Worm (Caenorhabditis elegans) whole organism, L1 larva: Measurements from ENCODE around the gene nhr-142.
A peak's percentile ranks its signal among the peaks of the same experiment; 100 is the strongest.

Experiments
- C04F5.9 ChIP-seq: sonication (generic microtip); optimal IDR thresholded peaks from 2 replicates; lab custom pipeline; 2016; ENCODE audit warnings: missing genetic modification characterization, missing compliant biosample characterization
- C16A3.4 ChIP-seq: fragments of 150-350 bp; optimal IDR thresholded peaks from 2 replicates; lab custom pipeline; 2014; ENCODE audit warnings: missing biosample characterization, missing genetic modification characterization
- aha-1 ChIP-seq: fragments of 150-350 bp; optimal IDR thresholded peaks from 2 replicates; lab custom pipeline; 2014; ENCODE audit warnings: missing biosample characterization, missing genetic modification characterization
- ama-1 ChIP-seq: fragments of 150-350 bp; optimal IDR thresholded peaks from 2 replicates; lab custom pipeline; 2014
- blmp-1 ChIP-seq: fragments of 150-350 bp; optimal IDR thresholded peaks from 2 replicates; lab custom pipeline; 2014; ENCODE audit warnings: missing biosample characterization, missing genetic modification characterization
- ceh-8 ChIP-seq: fragments of 200-800 bp; sonication (Bioruptor generic); optimal IDR thresholded peaks from 2 replicates; lab custom pipeline; 2018; ENCODE audit warnings: mild to moderate bottlenecking, missing genetic modification characterization, moderate library complexity, missing compliant biosample characterization
- ceh-82 ChIP-seq, 3 experiments: fragments of 150-350 bp in 1 of 3; sonication (generic microtip) in 2 of 3; optimal IDR thresholded peaks; 2 replicates each; lab custom pipeline; 2014 to 2017; ENCODE audit warnings: missing biosample characterization in 3 of 3, missing genetic modification characterization in 3 of 3
- ceh-90 ChIP-seq: sonication (generic microtip); optimal IDR thresholded peaks from 2 replicates; lab custom pipeline; 2016; ENCODE audit warnings: missing genetic modification characterization, missing compliant biosample characterization
- dsc-1 ChIP-seq: sonication (generic microtip); optimal IDR thresholded peaks from 2 replicates; lab custom pipeline; 2016; ENCODE audit warnings: mild to moderate bottlenecking, missing genetic modification characterization, missing compliant biosample characterization
- elt-2 ChIP-seq: sonication (generic microtip); optimal IDR thresholded peaks from 2 replicates; lab custom pipeline; 2016; ENCODE audit warnings: missing genetic modification characterization, mild to moderate bottlenecking, inconsistent platforms, missing compliant biosample characterization, missing genetic modification reagents
- elt-3 ChIP-seq, 6 experiments: fragments of 150-350 bp in 1 of 6; sonication (generic microtip); optimal IDR thresholded peaks; 2 replicates each; lab custom pipeline; 2017 to 2018; ENCODE audit warnings: missing biosample characterization in 6 of 6, missing genetic modification characterization in 6 of 6, inconsistent platforms in 1 of 6
- fkh-8 ChIP-seq: sonication (generic microtip); optimal IDR thresholded peaks from 2 replicates; lab custom pipeline; 2016; ENCODE audit warnings: mild to moderate bottlenecking, missing genetic modification characterization, missing compliant biosample characterization
- hlh-4 ChIP-seq: sonication (generic microtip); optimal IDR thresholded peaks from 2 replicates; lab custom pipeline; 2016; ENCODE audit warnings: mild to moderate bottlenecking, missing genetic modification characterization, missing compliant biosample characterization
- jun-1 ChIP-seq: fragments of 150-350 bp; optimal IDR thresholded peaks from 2 replicates; lab custom pipeline; 2014; ENCODE audit warnings: missing biosample characterization, missing genetic modification reagents, missing genetic modification characterization
- lin-14 ChIP-seq: fragments of 200-800 bp; sonication (Bioruptor generic); optimal IDR thresholded peaks from 2 replicates; lab custom pipeline; 2018; ENCODE audit warnings: mild to moderate bottlenecking, missing genetic modification characterization, moderate library complexity, missing compliant biosample characterization
- lin-15B ChIP-seq: fragments of 150-350 bp; sonication (generic microtip); optimal IDR thresholded peaks from 3 replicates; lab custom pipeline; 2014; ENCODE audit warnings: missing biosample characterization, missing genetic modification characterization
- lin-35 ChIP-seq, 2 experiments: fragments of 150-350 bp; optimal IDR thresholded peaks; 2 replicates each; lab custom pipeline; 2014; ENCODE audit warnings: missing biosample characterization in 2 of 2, missing genetic modification characterization in 2 of 2, missing genetic modification reagents in 2 of 2
- lin-39 ChIP-seq: fragments of 150-350 bp; optimal IDR thresholded peaks from 2 replicates; lab custom pipeline; 2014; ENCODE audit warnings: missing biosample characterization, missing genetic modification reagents, missing genetic modification characterization
- lir-3 ChIP-seq: sonication (generic microtip); optimal IDR thresholded peaks from 2 replicates; lab custom pipeline; 2016; ENCODE audit warnings: mild to moderate bottlenecking, missing genetic modification characterization, moderate library complexity, missing compliant biosample characterization; ENCODE audit not compliant: poor library complexity
- mdl-1 ChIP-seq, 2 experiments: fragments of 150-350 bp; optimal IDR thresholded peaks; 2 replicates each; lab custom pipeline; 2014 to 2017; ENCODE audit warnings: missing biosample characterization in 2 of 2, missing genetic modification characterization in 2 of 2, inconsistent platforms in 1 of 2
- nhr-20 ChIP-seq: sonication (generic microtip); optimal IDR thresholded peaks from 2 replicates; lab custom pipeline; 2016; ENCODE audit warnings: mild to moderate bottlenecking, missing genetic modification characterization, missing compliant biosample characterization
- nhr-28 ChIP-seq: fragments of 150-350 bp; optimal IDR thresholded peaks from 2 replicates; lab custom pipeline; 2014; ENCODE audit warnings: missing biosample characterization, missing genetic modification characterization
- nhr-71 ChIP-seq: sonication (generic microtip); optimal IDR thresholded peaks from 2 replicates; lab custom pipeline; 2016; ENCODE audit warnings: mild to moderate bottlenecking, missing genetic modification characterization, moderate library complexity, missing compliant biosample characterization
- nhr-77 ChIP-seq: fragments of 150-350 bp; optimal IDR thresholded peaks from 2 replicates; lab custom pipeline; 2014; ENCODE audit warnings: missing biosample characterization, missing genetic modification characterization
- nhr-84 ChIP-seq: sonication (generic microtip); optimal IDR thresholded peaks from 2 replicates; lab custom pipeline; 2017; ENCODE audit warnings: missing biosample characterization, missing genetic modification characterization
- nhr-85 ChIP-seq: sonication (generic microtip); peaks from one replicate; lab custom pipeline; 2016; ENCODE audit warnings: missing genetic modification characterization, inconsistent platforms, missing compliant biosample characterization
- pqm-1 ChIP-seq: sonication (generic microtip); optimal IDR thresholded peaks from 3 replicates; lab custom pipeline; 2017; ENCODE audit warnings: missing biosample characterization, missing genetic modification characterization
- rnt-1 ChIP-seq: sonication (generic microtip); optimal IDR thresholded peaks from 2 replicates; lab custom pipeline; 2016; ENCODE audit warnings: mild to moderate bottlenecking, missing genetic modification characterization, moderate library complexity, missing compliant biosample characterization
- sox-4 ChIP-seq: sonication (generic microtip); optimal IDR thresholded peaks from 2 replicates; lab custom pipeline; 2016; ENCODE audit warnings: missing genetic modification characterization, missing compliant biosample characterization
- sup-37 ChIP-seq: fragments of 200-800 bp; sonication (Bioruptor generic); optimal IDR thresholded peaks from 2 replicates; lab custom pipeline; 2018; ENCODE audit warnings: mild to moderate bottlenecking, missing genetic modification characterization, missing compliant biosample characterization
- tlp-1 ChIP-seq: fragments of 150-350 bp; optimal IDR thresholded peaks from 2 replicates; lab custom pipeline; 2014; ENCODE audit warnings: missing biosample characterization, missing genetic modification characterization
- vab-15 ChIP-seq: sonication (generic microtip); optimal IDR thresholded peaks from 2 replicates; lab custom pipeline; 2017; ENCODE audit warnings: missing genotype, mild to moderate bottlenecking, missing genetic modification characterization, missing compliant biosample characterization
- zip-4 ChIP-seq: fragments of 200-800 bp; sonication (Bioruptor generic); optimal IDR thresholded peaks from 2 replicates; lab custom pipeline; 2018; ENCODE audit warnings: mild to moderate bottlenecking, missing genetic modification characterization, moderate library complexity, missing compliant biosample characterization

nhr-142 gene

DNA sequence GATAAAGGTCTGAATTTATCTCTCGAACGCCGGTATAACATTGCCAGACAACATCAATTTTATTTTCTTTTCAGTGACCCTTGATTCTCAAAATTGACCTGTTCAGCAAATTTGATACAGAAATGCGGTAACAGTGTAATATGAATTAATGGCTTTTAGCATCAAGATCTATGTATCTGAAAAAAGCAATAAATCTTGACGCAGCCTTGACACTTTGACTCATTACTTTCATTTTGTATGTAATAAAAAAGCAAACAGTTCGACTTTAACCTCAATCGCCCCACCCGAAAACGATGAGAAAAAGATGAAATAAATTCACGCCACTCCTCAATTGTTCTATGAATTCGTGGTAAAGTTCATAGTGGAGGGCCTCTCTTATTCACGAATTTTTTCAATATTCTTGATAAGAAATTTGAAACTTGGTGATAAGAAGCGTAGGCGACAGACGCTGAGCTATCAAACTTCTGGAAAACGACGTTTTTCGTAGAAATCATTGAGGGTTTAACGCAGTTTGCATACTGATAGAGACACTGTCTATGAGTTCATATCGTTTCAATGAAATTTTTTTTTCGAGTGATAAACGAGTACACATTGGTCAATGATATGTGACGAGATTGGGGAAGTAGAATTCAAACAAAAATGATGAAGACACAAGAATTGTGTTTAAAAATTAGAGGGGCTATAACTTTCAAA is 31.2 kb upstream of the nhr-142 start:
- TF ChIP-seq nhr-71 (tag; lab: Kevin White, UChicago): peak; percentile 23
- no peak for TF ChIP-seq ama-1 (lab: Kevin White, UChicago)
- TF ChIP-seq nhr-85 (tag; lab: Kevin White, UChicago): peak; percentile 72
- no peak for TF ChIP-seq ceh-8 (GFP tag; lab: Kevin White, UChicago)
- no peak for TF ChIP-seq elt-3 (tag; optimal IDR thresholded peaks at IDR 0.05; lab: Kevin White, UChicago)
- peak; percentile 2 for TF ChIP-seq nhr-20
- peak; percentile 5 for TF ChIP-seq lin-14 (GFP tag; lab: Kevin White, UChicago)
- no peak for TF ChIP-seq nhr-77 (tag; lab: Kevin White, UChicago)
- TF ChIP-seq blmp-1 (tag; lab: Kevin White, UChicago): no peak
- TF ChIP-seq C04F5.9: no peak
- TF ChIP-seq C16A3.4 (tag; lab: Kevin White, UChicago): no peak
- TF ChIP-seq jun-1: peak; percentile 21
- TF ChIP-seq pqm-1: peak; percentile 99
- no peak for TF ChIP-seq zip-4 (GFP tag; lab: Kevin White, UChicago)
- peak; percentile 85 for TF ChIP-seq tlp-1 (tag; lab: Kevin White, UChicago)
- TF ChIP-seq lin-39: no peak
- TF ChIP-seq ceh-90 (tag; lab: Kevin White, UChicago): no peak
- TF ChIP-seq ceh-82 (tag; optimal IDR thresholded peaks at IDR 0.05; lab: Kevin White, UChicago): no peak
- TF ChIP-seq elt-2 (tag; lab: Kevin White, UChicago): peak; percentile 96
- no peak for TF ChIP-seq sox-4 (tag; lab: Kevin White, UChicago)

DNA sequence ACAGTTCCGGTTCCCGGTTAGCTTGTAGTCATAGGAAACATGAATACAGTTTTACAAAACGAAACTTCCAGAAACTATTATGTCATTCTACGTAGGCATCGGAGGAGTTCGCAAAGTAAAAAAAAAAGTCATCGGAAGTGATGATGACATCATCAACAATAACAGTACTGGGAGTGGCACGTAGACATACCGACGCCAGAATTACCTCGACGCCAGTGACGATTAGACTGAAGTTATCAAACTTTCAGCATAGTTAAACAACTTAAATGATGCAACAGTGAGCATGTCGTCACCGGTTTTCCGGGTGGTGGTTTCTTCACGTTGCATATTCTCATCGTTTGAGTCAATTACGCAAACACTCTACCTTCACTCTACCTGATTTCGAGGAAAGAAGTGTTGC is 30.0 kb upstream of the nhr-142 start:
- TF ChIP-seq nhr-28 (tag; lab: Kevin White, UChicago) (no peak), hlh-4 (tag; lab: Kevin White, UChicago) (no peak), aha-1 (no peak), lin-15B (no peak), lir-3 (tag; lab: Kevin White, UChicago) (no peak), rnt-1 (tag; lab: Kevin White, UChicago) (no peak), vab-15 (tag; lab: Kevin White, UChicago) (no peak), fkh-8 (no peak)

- peak; percentile 56 for TF ChIP-seq elt-2 (tag; lab: Kevin White, UChicago)
- TF ChIP-seq nhr-84 (tag; lab: Kevin White, UChicago): no peak
- peak; percentile 22 for TF ChIP-seq pqm-1
- TF ChIP-seq blmp-1 (tag; lab: Kevin White, UChicago): no peak
- TF ChIP-seq, all 84 proteins: peak for 2
Measured at ce11 chrV:5819903-5820302, 29.6 kb upstream of the nhr-142 start.

- TF ChIP-seq mdl-1 (tag; optimal IDR thresholded peaks at IDR 0.05; lab: Kevin White, UChicago): no peak
- no peak for TF ChIP-seq lir-3 (tag; lab: Kevin White, UChicago)
- TF ChIP-seq elt-2 (tag; lab: Kevin White, UChicago): peak; percentile 64
- TF ChIP-seq lin-35 (GFP tag; optimal IDR thresholded peaks at IDR 0.05; lab: Kevin White, UChicago): peak in 1 of 2 experiments; percentile 3
- no peak for TF ChIP-seq sup-37
- TF ChIP-seq nhr-84 (tag; lab: Kevin White, UChicago): no peak
- no peak for TF ChIP-seq dsc-1
Measured at ce11 chrV:5816470-5817061, 26.2 kb upstream of the nhr-142 start.
